Worm (Caenorhabditis elegans): Measurements from ENCODE around the gene hsp-110.
A peak's percentile ranks its signal among the peaks of the same experiment; 100 is the strongest.

DNA sequence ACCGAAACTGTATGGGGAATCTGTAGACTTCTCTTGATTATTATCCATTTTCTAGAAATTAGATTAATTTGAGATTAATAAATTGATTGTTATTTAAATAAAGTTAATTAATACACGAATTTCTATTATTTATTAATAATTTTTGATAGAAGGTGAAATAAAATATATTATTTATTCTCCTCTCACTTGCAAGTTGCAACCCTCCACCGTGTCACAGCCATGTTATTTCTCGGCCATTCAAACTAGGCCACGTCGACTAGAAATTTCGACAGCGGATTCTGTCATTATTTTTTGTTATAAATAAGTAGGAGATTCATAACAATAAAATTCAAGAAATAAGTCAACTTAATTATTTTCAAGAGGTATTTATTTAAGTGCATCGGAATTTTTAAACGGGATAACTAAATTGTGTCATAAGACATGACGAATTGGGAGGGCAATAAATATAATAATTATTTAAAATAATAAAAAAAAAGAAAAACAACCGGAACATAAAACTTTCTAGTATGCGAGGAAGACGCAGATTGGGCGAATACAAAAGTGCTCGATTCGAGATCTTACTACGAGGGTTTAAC is 3.1 kb downstream of the hsp-110 start, which contains the start of gene ufbp-1:
- no peak for TF ChIP-seq eyg-1 (tag; optimal IDR thresholded peaks at IDR 0.05)
- no peak for TF ChIP-seq ama-1 (optimal IDR thresholded peaks at IDR 0.05)
- TF ChIP-seq C08G9.2 (tag; optimal IDR thresholded peaks at IDR 0.05): no peak
- TF ChIP-seq Y22D7AL.16 (tag; optimal IDR thresholded peaks at IDR 0.05): no peak
- TF ChIP-seq pha-4 (tag; optimal IDR thresholded peaks at IDR 0.05): no peak
- TF ChIP-seq dve-1 (tag; optimal IDR thresholded peaks at IDR 0.05): no peak
- TF ChIP-seq unc-3 (GFP tag; conservative IDR thresholded peaks at IDR 0.05): no peak
- no peak for TF ChIP-seq unc-3 (tag; optimal IDR thresholded peaks at IDR 0.05)
- no peak for TF ChIP-seq ceh-6 (GFP tag; optimal IDR thresholded peaks at IDR 0.05)
- TF ChIP-seq nfya-1 (tag; optimal IDR thresholded peaks at IDR 0.05): peak; percentile 22
